Fruit fly (Drosophila melanogaster) S2 (cell line): ENCODE results near the gene ERR.

Source experiments
- CG8478 ChIP-seq: fragments of >200 bp; optimal IDR thresholded peaks from 2 replicates; lab custom pipeline; 2018
- CTCF ChIP-seq, 2 experiments: fragments of >200 bp; optimal IDR thresholded peaks; 2 replicates each; lab custom pipeline; 2018

DNA sequence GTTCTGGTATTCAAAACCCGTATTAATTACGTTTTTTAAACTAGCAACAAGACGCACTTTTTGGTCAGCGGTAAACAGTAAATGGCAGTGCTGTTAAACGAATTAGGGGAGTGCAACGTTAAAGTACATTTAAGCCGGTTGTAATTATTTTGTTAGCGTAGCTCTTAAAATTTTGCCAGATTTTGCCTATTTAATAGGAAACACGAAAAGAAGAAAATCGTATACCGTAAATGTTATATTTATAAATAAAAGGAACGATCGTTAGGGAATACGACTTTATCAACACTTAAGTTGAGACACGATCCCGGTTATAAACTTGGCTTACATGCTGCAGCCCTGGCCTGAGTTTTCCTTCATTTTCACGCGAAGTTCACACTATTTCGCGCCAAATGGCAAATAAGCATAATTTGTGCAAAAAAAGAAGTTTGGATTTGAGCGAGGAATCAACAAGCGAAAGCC lies 49.0 kb downstream of the ERR start, which contains the start of the genes Setx and mus301:
- TF ChIP-seq CG8478 (lab: Kevin White, UChicago) (no peak), CTCF (optimal IDR thresholded peaks at IDR 0.05; lab: Kevin White, UChicago) (peak in 1 of 2 experiments; percentile 24)
